Worm (Caenorhabditis elegans): ENCODE results near the gene calf-1.
"Not testable (repeated sequence)": the region's sequence is repeated elsewhere in the genome, so short reads cannot be mapped to it uniquely, and the experiment has no call there.

Gene calf-1

DNA sequence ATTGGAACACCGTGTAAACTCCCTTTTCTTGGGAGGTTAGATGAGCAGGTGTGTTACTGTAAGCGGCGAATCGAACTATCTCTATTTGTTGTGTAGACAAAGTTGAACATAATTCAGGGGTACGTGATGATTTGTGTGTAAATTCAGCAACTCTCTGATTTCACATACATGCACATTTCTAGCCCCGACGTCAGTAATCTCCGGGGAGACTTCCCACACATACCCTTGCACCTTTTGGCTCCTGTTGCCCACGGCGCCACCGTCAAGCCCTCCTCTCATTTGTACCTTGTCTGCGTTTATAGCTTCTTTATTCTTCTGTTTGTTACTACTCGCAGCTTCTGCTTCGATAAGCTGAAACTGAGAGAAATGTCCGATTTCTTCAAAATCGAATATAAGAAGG is 40.0 kb upstream of the calf-1 start, which contains the start of gene Y38H6C.25:
TSS of gene Y38H6C.25 (plus strand) at position 301 of the 400 bp plus-strand sequence.
- TF ChIP-seq ham-2 (GFP tag; optimal IDR thresholded peaks at IDR 0.05) (no peak), lin-32 (GFP tag; optimal IDR thresholded peaks at IDR 0.05) (no peak), hlh-1 (tag; optimal IDR thresholded peaks at IDR 0.05) (no peak), zip-8 (tag; optimal IDR thresholded peaks at IDR 0.05) (no peak), bed-3 (GFP tag; optimal IDR thresholded peaks at IDR 0.05) (no peak), nhr-12 (tag; optimal IDR thresholded peaks at IDR 0.05) (no peak), mls-2 (tag; optimal IDR thresholded peaks at IDR 0.05) (no peak), nhr-2 (tag; optimal IDR thresholded peaks at IDR 0.05) (no peak)

DNA sequence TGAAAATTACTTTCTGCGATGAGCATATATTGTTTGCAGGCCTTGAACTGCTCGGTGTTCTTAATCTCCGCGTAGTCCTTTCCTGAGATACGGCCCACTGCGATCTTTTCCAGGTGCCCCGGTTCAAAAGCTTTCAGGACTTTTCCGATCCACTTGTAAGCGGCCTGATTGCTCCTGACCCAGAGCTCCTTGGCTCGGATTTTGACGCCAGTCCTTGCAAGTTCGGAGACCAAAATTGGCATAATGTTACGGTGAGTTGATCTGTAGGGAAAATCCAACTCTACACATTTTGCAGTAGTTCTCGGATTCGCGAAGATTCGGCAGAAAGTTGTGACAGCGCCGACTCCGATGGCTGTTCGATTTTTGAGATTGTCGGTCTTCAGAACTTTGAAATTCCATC is 38.1 kb upstream of the calf-1 start:
- TF ChIP-seq zip-8 (tag; optimal IDR thresholded peaks at IDR 0.05) (no peak), flh-1 (GFP tag; optimal IDR thresholded peaks at IDR 0.05) (no peak), elt-1 (tag; optimal IDR thresholded peaks at IDR 0.05; ENCODE audit: borderline replicate concordance, insufficient read depth) (no peak), ztf-11 (tag; optimal IDR thresholded peaks at IDR 0.05) (no peak), sem-2 (GFP tag; optimal IDR thresholded peaks at IDR 0.05) (no peak), blmp-1 (tag; optimal IDR thresholded peaks at IDR 0.05) (no peak), ceh-83 (GFP tag; optimal IDR thresholded peaks at IDR 0.05) (no peak), lsy-2 (tag; optimal IDR thresholded peaks at IDR 0.05) (no peak), mls-2 (tag; optimal IDR thresholded peaks at IDR 0.05) (no peak), hlh-1 (tag; optimal IDR thresholded peaks at IDR 0.05) (no peak), snpc-4 (tag; optimal IDR thresholded peaks at IDR 0.05) (no peak), unc-62 (GFP tag; optimal IDR thresholded peaks at IDR 0.05) (no peak)

DNA sequence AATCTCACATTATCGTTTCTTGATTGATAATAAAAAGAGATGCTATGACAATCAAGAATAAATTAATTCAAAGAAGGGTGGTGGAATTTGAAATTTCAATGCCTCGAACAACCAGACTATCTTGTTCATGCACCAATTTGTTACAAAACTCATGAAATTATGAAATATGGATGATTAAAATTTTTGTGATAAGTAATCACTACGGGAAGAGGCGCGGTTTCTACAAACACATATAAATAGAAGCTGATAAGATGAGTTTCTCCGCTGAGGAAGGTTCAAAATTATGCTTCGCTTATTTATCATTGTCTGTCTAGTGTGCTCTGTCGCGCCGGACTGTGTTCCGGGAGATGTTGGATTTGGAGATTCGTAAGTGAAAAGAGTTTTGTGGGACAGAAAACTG is 35.6 kb upstream of the calf-1 start:
- TF ChIP-seq unc-120 (tag; optimal IDR thresholded peaks at IDR 0.05; ENCODE audit: poor library complexity, severe bottlenecking), result no peak

DNA sequence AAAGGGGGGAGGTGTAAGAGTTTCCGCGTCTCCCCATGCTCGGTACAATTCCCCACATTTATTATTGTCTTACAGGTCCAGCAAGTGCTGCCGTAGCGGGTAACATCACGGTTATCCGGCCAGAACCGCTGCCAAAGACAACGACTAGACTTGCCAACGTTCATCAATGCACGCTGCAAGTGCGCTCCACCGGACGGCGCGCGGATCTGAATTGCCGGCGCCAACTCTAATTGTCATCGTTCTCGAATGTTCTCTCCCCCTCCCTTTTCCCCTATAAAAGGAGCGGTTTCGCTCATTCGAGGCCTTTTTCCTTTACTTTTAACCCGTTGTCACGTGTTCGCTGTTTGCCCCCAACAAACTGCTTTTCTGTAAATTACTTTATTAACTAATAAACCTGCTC is 34.8 kb upstream of the calf-1 start, which contains the start of gene Y38H6C.8:
TSS of gene Y38H6C.8 (plus strand) at position 301 of the 400 bp plus-strand sequence.
- TF ChIP-seq sem-2 (GFP tag; optimal IDR thresholded peaks at IDR 0.05); elt-3 (tag; optimal IDR thresholded peaks at IDR 0.05); sptf-1 (tag; optimal IDR thresholded peaks at IDR 0.05): not testable (repeated sequence)

- TF ChIP-seq flh-1 (GFP tag; optimal IDR thresholded peaks at IDR 0.05) (no peak), mab-5 (tag; optimal IDR thresholded peaks at IDR 0.05) (no peak), blmp-1 (tag; optimal IDR thresholded peaks at IDR 0.05) (no peak), elt-1 (tag; optimal IDR thresholded peaks at IDR 0.05; ENCODE audit: borderline replicate concordance, insufficient read depth) (no peak), M03D4.4 (tag; optimal IDR thresholded peaks at IDR 0.05) (no peak), nhr-28 (tag; optimal IDR thresholded peaks at IDR 0.05) (no peak), nhr-237 (tag; optimal IDR thresholded peaks at IDR 0.05) (no peak), mep-1 (tag; optimal IDR thresholded peaks at IDR 0.05) (no peak), elt-3 (tag; optimal IDR thresholded peaks at IDR 0.05) (no peak), lsy-2 (tag; optimal IDR thresholded peaks at IDR 0.05) (no peak), lin-32 (GFP tag; optimal IDR thresholded peaks at IDR 0.05) (no peak), cnd-1 (tag; optimal IDR thresholded peaks at IDR 0.05) (no peak), lin-13 (tag; optimal IDR thresholded peaks at IDR 0.05) (no peak), nhr-76 (tag; optimal IDR thresholded peaks at IDR 0.05) (no peak), unc-39 (tag; optimal IDR thresholded peaks at IDR 0.05) (no peak), ceh-43 (GFP tag; optimal IDR thresholded peaks at IDR 0.05) (no peak)
These were observed 30.5 kb upstream of the calf-1 start for ce11 chrV:20509427-20509826.

DNA sequence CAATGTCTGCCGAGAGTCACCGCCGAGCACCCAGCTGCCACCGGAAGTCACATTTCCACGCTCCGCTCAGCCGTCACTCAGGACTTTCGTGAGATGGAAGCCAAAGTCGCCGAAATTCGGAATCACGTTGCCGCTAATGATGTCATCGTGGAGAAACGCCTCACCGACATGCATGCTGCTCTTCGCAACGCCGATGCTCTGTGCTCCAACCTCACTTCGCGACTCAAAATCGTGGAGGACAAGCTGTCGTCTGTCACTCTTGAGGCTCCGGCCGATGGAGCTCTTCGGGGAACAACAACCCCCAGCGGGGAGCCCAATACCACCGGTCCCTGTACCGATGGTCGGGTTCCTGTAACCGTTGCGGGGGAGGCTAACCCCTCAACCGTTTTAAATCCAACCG is 27.7 kb upstream of the calf-1 start:
- TF ChIP-seq unc-120 (tag; optimal IDR thresholded peaks at IDR 0.05; ENCODE audit: poor library complexity, severe bottlenecking) (no peak), mls-2 (tag; optimal IDR thresholded peaks at IDR 0.05) (no peak), lin-13 (tag; optimal IDR thresholded peaks at IDR 0.05) (no peak), nhr-28 (tag; optimal IDR thresholded peaks at IDR 0.05) (no peak), snpc-4 (tag; optimal IDR thresholded peaks at IDR 0.05) (no peak), unc-62 (GFP tag; optimal IDR thresholded peaks at IDR 0.05) (no peak), sptf-1 (tag; optimal IDR thresholded peaks at IDR 0.05) (no peak), pha-4 (tag; optimal IDR thresholded peaks at IDR 0.05) (no peak), nhr-2 (tag; optimal IDR thresholded peaks at IDR 0.05) (no peak), lin-32 (GFP tag; optimal IDR thresholded peaks at IDR 0.05) (no peak), drap-1 (GFP tag; optimal IDR thresholded peaks at IDR 0.05) (no peak), bed-3 (GFP tag; optimal IDR thresholded peaks at IDR 0.05) (no peak)
